Fruit fly (Drosophila melanogaster): Measurements from ENCODE around the gene tgo.

- TF ChIP-seq dac (GFP tag; optimal IDR thresholded peaks at IDR 0.05) (no peak), CG8632 (GFP tag; optimal IDR thresholded peaks at IDR 0.05) (peak; percentile 84), Sox102F (GFP tag; optimal IDR thresholded peaks at IDR 0.05) (peak; percentile 68), Eip78C (GFP tag) (peak; percentile 94), CG31627 (GFP tag; optimal IDR thresholded peaks at IDR 0.05) (peak; percentile 69), CG3032 (tag; optimal IDR thresholded peaks at IDR 0.05) (peak; percentile 37), svp (GFP tag) (peak; percentile 93), CG6792 (GFP tag; optimal IDR thresholded peaks at IDR 0.05) (peak; percentile 87), CG6276 (GFP tag; optimal IDR thresholded peaks at IDR 0.05) (no peak), spab (GFP tag; optimal IDR thresholded peaks at IDR 0.05) (peak; percentile 49), CG15336 (GFP tag; IDR thresholded peaks at IDR 0.05) (peak; percentile 66), CG10631 (GFP tag; optimal IDR thresholded peaks at IDR 0.05) (peak; percentile 70), CG10669 (GFP tag; optimal IDR thresholded peaks at IDR 0.05) (peak; percentile 37)
Measured at dm6 chr3R:8978768-8979167, 41.1 kb downstream of the tgo start.

Measured in whole organism, prepupa.